Worm (Caenorhabditis elegans): Measurements from ENCODE around the gene F46C5.10.

DNA sequence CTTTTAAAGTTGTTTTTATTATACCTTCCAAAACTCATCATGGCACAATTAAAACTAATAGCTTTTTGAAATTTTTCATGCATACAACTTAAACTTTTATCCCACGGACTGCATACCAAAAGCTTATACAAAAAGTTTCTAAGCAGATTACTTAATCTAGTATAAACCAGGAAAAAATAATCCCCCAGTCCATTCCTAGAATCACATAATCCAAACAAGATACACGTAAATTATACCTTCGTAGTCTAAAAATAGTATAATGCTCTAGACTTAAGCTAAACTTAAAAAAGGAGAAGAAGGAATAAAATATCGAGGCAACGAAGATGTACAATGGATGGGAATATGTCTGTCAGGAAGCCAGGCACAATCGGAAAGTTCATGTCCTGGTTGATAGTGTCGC lies 23.6 kb downstream of the F46C5.10 start:
- TF ChIP-seq W03F9.2 (tag; optimal IDR thresholded peaks at IDR 0.05), result no peak
- no peak for TF ChIP-seq dao-5 (tag; optimal IDR thresholded peaks at IDR 0.05)
- TF ChIP-seq him-1 (tag; optimal IDR thresholded peaks at IDR 0.05), result no peak

Data from whole organism, L4/young adult.